Worm (Caenorhabditis elegans): ENCODE measurements around the gene sec-61.G.

sec-61.G gene

ce11 chrV:10865599-10865998, 31.3 kb downstream of the sec-61.G start, which contains the start of gene saeg-1:
Gene saeg-1 (minus strand): TSS chrV:10865699.
- TF ChIP-seq lin-13 (GFP tag; optimal IDR thresholded peaks at IDR 0.05) (no peak), nhr-28 (tag; optimal IDR thresholded peaks at IDR 0.05) (no peak), madf-9 (GFP tag; conservative IDR thresholded peaks at IDR 0.05) (no peak), tra-1 (GFP tag; IDR thresholded peaks at IDR 0.05) (no peak), ces-1 (GFP tag; optimal IDR thresholded peaks at IDR 0.05) (no peak), ZK546.5 (tag; optimal IDR thresholded peaks at IDR 0.05) (no peak), lin-39 (tag; optimal IDR thresholded peaks at IDR 0.05) (no peak), jun-1 (tag; optimal IDR thresholded peaks at IDR 0.05) (no peak), hlh-30 (tag; optimal IDR thresholded peaks at IDR 0.05; ENCODE audit: insufficient read depth) (no peak), ceh-82 (tag; optimal IDR thresholded peaks at IDR 0.05) (no peak)

- TF ChIP-seq ceh-28 (tag; optimal IDR thresholded peaks at IDR 0.05) (no peak), snpc-1.2 (GFP tag; IDR thresholded peaks at IDR 0.05) (no peak), dpl-1 (GFP tag; optimal IDR thresholded peaks at IDR 0.05) (no peak), R02D3.7 (tag; optimal IDR thresholded peaks at IDR 0.05) (no peak), daf-16 (GFP tag; optimal IDR thresholded peaks at IDR 0.05) (no peak), daf-16 (tag; optimal IDR thresholded peaks at IDR 0.05) (no peak), dve-1 (tag; optimal IDR thresholded peaks at IDR 0.05; ENCODE audit: insufficient read depth) (no peak), nhr-11 (tag; optimal IDR thresholded peaks at IDR 0.05) (no peak), lin-29 (GFP tag; IDR thresholded peaks at IDR 0.05) (no peak), dmd-8 (GFP tag; IDR thresholded peaks at IDR 0.05) (no peak), nhr-28 (tag; optimal IDR thresholded peaks at IDR 0.05) (no peak), ces-1 (GFP tag; optimal IDR thresholded peaks at IDR 0.05) (no peak), F37D6.2 (tag; optimal IDR thresholded peaks at IDR 0.05) (no peak), rbr-2 (tag; optimal IDR thresholded peaks at IDR 0.05) (no peak), lsy-2 (tag; optimal IDR thresholded peaks at IDR 0.05) (no peak), sdz-12 (GFP tag; optimal IDR thresholded peaks at IDR 0.05) (no peak), jun-1 (tag; optimal IDR thresholded peaks at IDR 0.05) (no peak), Y75B8A.6 (GFP tag; IDR thresholded peaks at IDR 0.05) (no peak), nhr-237 (tag; optimal IDR thresholded peaks at IDR 0.05) (no peak), hif-1 (tag; optimal IDR thresholded peaks at IDR 0.05) (no peak)
Observed at ce11 chrV:10862457-10863097, 34.4 kb downstream of the sec-61.G start.

- TF ChIP-seq daf-8 (GFP tag; IDR thresholded peaks at IDR 0.05) (no peak), mep-1 (tag; optimal IDR thresholded peaks at IDR 0.05) (peak; percentile 47), rbr-2 (tag; optimal IDR thresholded peaks at IDR 0.05) (peak; percentile 52), ceh-20 (GFP tag; IDR thresholded peaks at IDR 0.05) (no peak), zip-11 (GFP tag; IDR thresholded peaks at IDR 0.05) (no peak), cey-2 (tag; optimal IDR thresholded peaks at IDR 0.05; ENCODE audit: borderline replicate concordance, insufficient read depth) (no peak), hlh-30 (tag; optimal IDR thresholded peaks at IDR 0.05; ENCODE audit: insufficient read depth) (peak; percentile 75), daf-19 (GFP tag; conservative IDR thresholded peaks at IDR 0.05) (no peak), nhr-102 (tag; optimal IDR thresholded peaks at IDR 0.05) (no peak), mdl-1 (tag; optimal IDR thresholded peaks at IDR 0.05) (peak in 1 of 2 experiments; percentile 24), unc-62 (GFP tag; optimal IDR thresholded peaks at IDR 0.05 in 1 of 2) (peak in 1 of 2 experiments; percentile 87), unc-62 (tag; optimal IDR thresholded peaks at IDR 0.05) (no peak), lsy-2 (tag; optimal IDR thresholded peaks at IDR 0.05) (peak in 1 of 2 experiments; percentile 45), madf-5 (GFP tag; IDR thresholded peaks at IDR 0.05) (no peak), ZK337.2 (GFP tag; IDR thresholded peaks at IDR 0.05) (no peak), hlh-11 (tag; optimal IDR thresholded peaks at IDR 0.05) (peak; percentile 42), nhr-28 (tag; optimal IDR thresholded peaks at IDR 0.05) (peak; percentile 59), lin-1 (GFP tag; IDR thresholded peaks at IDR 0.05) (no peak), aha-1 (tag) (peak; percentile 13), ama-1 (optimal IDR thresholded peaks at IDR 0.05) (peak; percentile 25), daf-16 (GFP tag; optimal IDR thresholded peaks at IDR 0.05) (no peak), daf-16 (tag; optimal IDR thresholded peaks at IDR 0.05) (peak; percentile 24), nhr-11 (tag; optimal IDR thresholded peaks at IDR 0.05) (peak; percentile 15), ceh-44 (GFP tag; IDR thresholded peaks at IDR 0.05) (no peak), saeg-2 (GFP tag; IDR thresholded peaks at IDR 0.05) (no peak), hif-1 (tag; optimal IDR thresholded peaks at IDR 0.05) (peak in 1 of 2 experiments; percentile 51), set-16 (GFP tag; IDR thresholded peaks at IDR 0.05) (no peak)
Observed at ce11 chrV:10861611-10862262, 35.2 kb downstream of the sec-61.G start.
